Worm (Caenorhabditis elegans) whole organism, L2 larva: ENCODE measurements around the gene T05H4.4.

Experiments used
- fos-1 ChIP-seq: fragments of 150-350 bp; optimal IDR thresholded peaks from 2 replicates; lab custom pipeline; 2014; ENCODE audit warnings: missing biosample characterization, missing genetic modification characterization
- mdl-1 ChIP-seq, 2 experiments: fragments of 150-350 bp in 1 of 2; sonication (generic microtip) in 1 of 2; optimal IDR thresholded peaks; 2 replicates each; lab custom pipeline; 2017; ENCODE audit warnings: missing biosample characterization in 2 of 2, missing genetic modification characterization in 2 of 2
- unc-62 ChIP-seq: fragments of 150-350 bp; optimal IDR thresholded peaks from 2 replicates; lab custom pipeline; 2014; ENCODE audit warnings: missing biosample characterization, missing genetic modification reagents, missing genetic modification characterization
- ztf-11 ChIP-seq: sonication (generic microtip); optimal IDR thresholded peaks from 2 replicates; lab custom pipeline; 2017; ENCODE audit warnings: missing biosample characterization, missing genetic modification characterization

ce11 chrV:6408733-6409227 is 29.9 kb upstream of the T05H4.4 start, which contains the start of gene bcf-1:
- TF ChIP-seq ztf-11 (tag; lab: Kevin White, UChicago) (no peak), unc-62 (GFP tag; lab: Kevin White, UChicago) (no peak), mdl-1 (tag; optimal IDR thresholded peaks at IDR 0.05; lab: Kevin White, UChicago) (no peak), fos-1 (no peak)
